Fruit fly (Drosophila melanogaster): ENCODE data around the gene del.

DNA sequence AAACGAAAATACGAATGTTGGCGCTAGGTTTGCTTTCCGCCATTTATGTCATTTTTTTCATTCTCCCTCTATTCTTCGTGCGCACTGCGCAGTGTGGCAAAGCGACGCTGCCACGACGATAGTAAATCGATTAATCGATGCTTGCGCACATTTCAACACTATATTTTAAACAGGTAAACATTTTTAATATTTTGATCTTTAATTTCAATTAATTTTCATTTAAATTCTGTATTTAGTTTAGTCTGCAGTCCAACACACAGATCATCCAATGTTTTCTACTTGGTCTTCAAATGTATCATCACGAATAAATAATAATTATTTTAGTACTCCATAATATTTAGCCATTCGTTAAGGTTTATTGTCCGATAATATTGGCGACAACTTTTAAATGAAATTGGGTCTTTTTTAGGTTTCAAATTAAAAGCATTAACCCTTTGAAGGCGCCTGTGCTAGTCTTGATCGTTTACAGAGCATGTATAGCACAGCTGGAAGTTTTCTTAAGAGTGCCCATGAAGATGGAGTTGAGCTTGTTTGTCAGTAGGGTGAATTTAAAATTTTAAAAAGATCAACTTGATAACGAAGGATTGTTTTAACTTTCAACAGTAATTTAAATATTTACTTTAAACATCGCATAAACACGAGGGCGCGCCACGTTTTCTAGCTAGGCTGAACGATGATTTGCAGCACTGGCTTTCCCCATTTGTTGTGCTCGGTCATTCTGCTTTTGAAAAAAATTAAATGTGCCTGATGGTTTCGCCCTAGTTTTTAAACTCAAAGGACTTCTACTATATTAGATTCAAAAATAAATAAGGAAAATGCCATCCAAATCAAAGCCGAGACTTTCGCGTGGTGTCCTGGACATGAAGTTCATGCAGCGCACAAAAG is 8.1 kb upstream of the del start, which contains the start of the genes Mpp6 and E2f2:
- TF ChIP-seq tj (GFP tag; optimal IDR thresholded peaks at IDR 0.05) (no peak), CG12768 (GFP tag; optimal IDR thresholded peaks at IDR 0.05) (peak; percentile 67), ovo (GFP tag; optimal IDR thresholded peaks at IDR 0.05) (no peak), Hr96 (GFP tag; optimal IDR thresholded peaks at IDR 0.05) (no peak), kay (GFP tag; ENCODE audit: borderline replicate concordance) (no peak), cnc (optimal IDR thresholded peaks at IDR 0.05) (no peak)
